Worm (Caenorhabditis elegans): ENCODE data around the gene T04F8.8.

DNA sequence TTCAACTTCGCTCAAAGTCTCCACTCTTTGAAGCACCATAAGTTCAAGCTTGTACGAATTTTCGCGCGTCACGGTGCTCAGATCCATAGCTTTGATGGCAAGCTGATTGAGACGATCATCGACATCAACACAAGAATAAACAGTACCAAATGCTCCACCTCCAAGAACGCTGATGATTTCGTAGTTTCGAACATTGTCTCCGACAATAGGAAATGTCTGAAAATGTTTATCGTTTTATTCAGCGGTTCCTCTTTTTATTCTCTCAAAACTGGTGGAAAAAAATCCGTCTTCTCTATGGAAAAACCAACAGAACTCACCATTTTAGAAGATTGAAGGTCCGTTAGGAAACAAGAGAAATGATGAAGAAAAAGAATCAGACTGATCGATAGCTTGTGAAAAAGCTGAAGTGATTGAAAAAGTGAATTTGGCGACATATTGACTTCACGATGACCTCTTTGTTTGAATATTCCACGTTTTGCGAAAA, 40.6 kb downstream of the T04F8.8 start, which contains the start of gene C44C10.7:
- TF ChIP-seq mxl-3 (GFP tag; optimal IDR thresholded peaks at IDR 0.05) (no peak), nhr-10 (tag; optimal IDR thresholded peaks at IDR 0.05) (no peak), zag-1 (tag; optimal IDR thresholded peaks at IDR 0.05) (no peak), Y105C5A.15 (GFP tag; IDR thresholded peaks at IDR 0.05) (no peak), hlh-11 (tag; optimal IDR thresholded peaks at IDR 0.05) (no peak), sdz-12 (GFP tag; optimal IDR thresholded peaks at IDR 0.05) (no peak), nhr-28 (tag; optimal IDR thresholded peaks at IDR 0.05) (no peak), ZK546.5 (tag; optimal IDR thresholded peaks at IDR 0.05) (no peak), dve-1 (tag; optimal IDR thresholded peaks at IDR 0.05; ENCODE audit: insufficient read depth) (no peak), nhr-41 (GFP tag; IDR thresholded peaks at IDR 0.05) (no peak), daf-8 (GFP tag; IDR thresholded peaks at IDR 0.05) (no peak), unc-62 (GFP tag; optimal IDR thresholded peaks at IDR 0.05 in 1 of 2) (peak in 1 of 2 experiments; percentile 97), unc-62 (tag; optimal IDR thresholded peaks at IDR 0.05) (no peak), nhr-77 (tag; optimal IDR thresholded peaks at IDR 0.05) (no peak), lir-3 (tag; optimal IDR thresholded peaks at IDR 0.05) (no peak)
